Fruit fly (Drosophila melanogaster) whole organism, prepupa: ENCODE results near the gene CG10516.

Experiments
- CG11762 ChIP-seq: fragments of 200-800 bp; sonication (Bioruptor generic); optimal IDR thresholded peaks from 3 replicates; lab custom pipeline; 2016; ENCODE audit warnings: missing biosample characterization, missing genetic modification characterization; ENCODE audit not compliant: insufficient read depth
- CG16779 ChIP-seq: fragments of 200-800 bp; sonication (Bioruptor generic); optimal IDR thresholded peaks from 3 replicates; lab custom pipeline; 2017; ENCODE audit warnings: missing biosample characterization, mild to moderate bottlenecking, missing genetic modification characterization
- CG6163 ChIP-seq: fragments of 200-800 bp; sonication (Bioruptor generic); IDR thresholded peaks from 3 replicates; pipeline ENCODE4 v1.3.6; 2022; ENCODE audit warnings: missing biosample characterization, missing genetic modification characterization
- CG8632 ChIP-seq: fragments of 200-800 bp; sonication (Bioruptor generic); optimal IDR thresholded peaks from 3 replicates; lab custom pipeline; 2016; ENCODE audit warnings: missing biosample characterization, missing genetic modification characterization
- CG9139 ChIP-seq: fragments of 200-800 bp; sonication (Bioruptor generic); optimal IDR thresholded peaks from 3 replicates; lab custom pipeline; 2017; ENCODE audit warnings: missing biosample characterization, mild to moderate bottlenecking, missing genetic modification characterization
- eg ChIP-seq: fragments of 200-800 bp; sonication (Bioruptor generic); IDR thresholded peaks from 3 replicates; pipeline ENCODE4 v1.3.6; 2022; ENCODE audit warnings: missing biosample characterization, missing genetic modification characterization
- fd59A ChIP-seq: fragments of 200-800 bp; sonication (Bioruptor generic); optimal IDR thresholded peaks from 2 replicates; lab custom pipeline; 2017; ENCODE audit warnings: missing biosample characterization, mild to moderate bottlenecking, missing genetic modification characterization, missing genetic modification reagents
- fd85E ChIP-seq: fragments of 200-800 bp; sonication (Bioruptor generic); optimal IDR thresholded peaks from 3 replicates; lab custom pipeline; 2016; ENCODE audit warnings: missing biosample characterization, missing genetic modification characterization
- fkh ChIP-seq: fragments of 200-800 bp; sonication (Bioruptor generic); optimal IDR thresholded peaks from 3 replicates; lab custom pipeline; 2017; ENCODE audit warnings: missing biosample characterization, mild to moderate bottlenecking, missing genetic modification characterization, moderate library complexity

dm6 chr3L:15977565-15977964, 9.6 kb downstream of the CG10516 start:
- TF ChIP-seq CG8632: peak; percentile 40
- no peak for TF ChIP-seq CG9139 (GFP tag; lab: Kevin White, UChicago)
- TF ChIP-seq fd85E (GFP tag; lab: Kevin White, UChicago): no peak
- peak; percentile 70 for TF ChIP-seq CG6163
- peak; percentile 25 for TF ChIP-seq CG11762 (GFP tag; lab: Kevin White, UChicago)
- peak; percentile 81 for TF ChIP-seq eg
- TF ChIP-seq fd59A (GFP tag; lab: Kevin White, UChicago): no peak
- TF ChIP-seq fkh (GFP tag; lab: Kevin White, UChicago): no peak
- TF ChIP-seq CG16779 (tag; lab: Kevin White, UChicago): no peak
